Fruit fly (Drosophila melanogaster) whole organism, embryonic: ENCODE measurements around the gene CNMaR.

Experiments
- Ada2b ChIP-seq: fragments of 200-800 bp; sonication (Bioruptor generic); IDR thresholded peaks from 2 replicates; pipeline ENCODE4 v1.3.6; 2022; ENCODE audit warnings: missing biosample characterization, missing genetic modification characterization
- BEAF-32 ChIP-seq: fragments of 200-800 bp; sonication (Bioruptor generic); optimal IDR thresholded peaks from 3 replicates; lab custom pipeline; 2017; ENCODE audit warnings: missing biosample characterization, missing genetic modification characterization, mild to moderate bottlenecking, moderate library complexity, missing genetic modification reagents
- CG10543 ChIP-seq: fragments of 200-800 bp; sonication (Bioruptor generic); optimal IDR thresholded peaks from 3 replicates; lab custom pipeline; 2017; ENCODE audit warnings: missing biosample characterization, mild to moderate bottlenecking, missing genetic modification characterization, moderate library complexity
- CG13296 ChIP-seq: fragments of 200-800 bp; sonication (Bioruptor generic); optimal IDR thresholded peaks from 3 replicates; lab custom pipeline; 2018; ENCODE audit warnings: missing biosample characterization, mild to moderate bottlenecking, missing genetic modification characterization
- CG15479 ChIP-seq: fragments of 200-800 bp; sonication (Bioruptor generic); optimal IDR thresholded peaks from 3 replicates; lab custom pipeline; 2019; ENCODE audit warnings: missing biosample characterization, mild to moderate bottlenecking, missing genetic modification characterization, moderate library complexity
- CG1603 ChIP-seq: fragments of 200-800 bp; sonication (Bioruptor generic); optimal IDR thresholded peaks from 2 replicates; lab custom pipeline; 2019; ENCODE audit warnings: missing biosample characterization, mild to moderate bottlenecking, missing genetic modification characterization, moderate library complexity
- CG17359 ChIP-seq: fragments of 200-800 bp; sonication (Bioruptor generic); optimal IDR thresholded peaks from 3 replicates; lab custom pipeline; 2018; ENCODE audit warnings: missing biosample characterization, mild to moderate bottlenecking, missing genetic modification characterization, moderate library complexity
- CG17361 ChIP-seq: fragments of 200-800 bp; sonication (Bioruptor generic); IDR thresholded peaks from 3 replicates; pipeline ENCODE4 v1.3.6; 2022; ENCODE audit warnings: missing biosample characterization, missing genetic modification characterization
- CG1792 ChIP-seq: fragments of 200-800 bp; sonication (Bioruptor generic); optimal IDR thresholded peaks from 2 replicates; lab custom pipeline; 2016; ENCODE audit warnings: missing biosample characterization, missing genetic modification characterization
- CG2129 ChIP-seq: fragments of 200-800 bp; sonication (Bioruptor generic); IDR thresholded peaks from 2 replicates; pipeline ENCODE4 v1.3.6; 2022; ENCODE audit warnings: missing biosample characterization, missing genetic modification characterization; ENCODE audit not compliant: partially characterized antibody
- CG30431 ChIP-seq: fragments of 200-800 bp; sonication (Bioruptor generic); optimal IDR thresholded peaks from 2 replicates; lab custom pipeline; 2017; ENCODE audit warnings: missing biosample characterization, missing genetic modification characterization
- CG42726 ChIP-seq: fragments of 200-800 bp; sonication (Bioruptor generic); IDR thresholded peaks from 2 replicates; pipeline ENCODE4 v1.3.6; 2022; ENCODE audit warnings: missing biosample characterization, missing genetic modification characterization; ENCODE audit not compliant: partially characterized antibody
- CG4617 ChIP-seq: fragments of 200-800 bp; sonication (Bioruptor generic); optimal IDR thresholded peaks from 3 replicates; lab custom pipeline; 2016; ENCODE audit warnings: missing biosample characterization, missing genetic modification characterization, borderline replicate concordance
- CG4854 ChIP-seq: fragments of 200-800 bp; sonication (Bioruptor generic); optimal IDR thresholded peaks from 2 replicates; lab custom pipeline; 2016; ENCODE audit warnings: missing biosample characterization, missing genetic modification characterization, inconsistent platforms
- CG5180 ChIP-seq: fragments of 200-800 bp; sonication (Bioruptor generic); optimal IDR thresholded peaks from 3 replicates; lab custom pipeline; 2017; ENCODE audit warnings: missing biosample characterization, missing genetic modification characterization, mild to moderate bottlenecking, moderate library complexity, missing genetic modification reagents
- CG6272 ChIP-seq: fragments of 200-800 bp; sonication (Bioruptor generic); IDR thresholded peaks from 2 replicates; pipeline ENCODE4 v1.3.6; 2022; ENCODE audit warnings: missing biosample characterization, missing genetic modification characterization
- CG6689 ChIP-seq: fragments of 200-800 bp; sonication (Bioruptor generic); IDR thresholded peaks from 2 replicates; pipeline ENCODE4 v1.3.6; 2022; ENCODE audit warnings: missing biosample characterization, missing genetic modification characterization
- CG8281 ChIP-seq: fragments of 200-800 bp; sonication (Bioruptor generic); optimal IDR thresholded peaks from 2 replicates; lab custom pipeline; 2018; ENCODE audit warnings: missing biosample characterization, mild to moderate bottlenecking, missing genetic modification characterization, moderate library complexity
- CG8478 ChIP-seq: fragments of >200 bp; optimal IDR thresholded peaks from 2 replicates; lab custom pipeline; 2018
- CTCF ChIP-seq: fragments of 200-800 bp; sonication (Bioruptor generic); optimal IDR thresholded peaks from 2 replicates; lab custom pipeline; 2017; ENCODE audit warnings: missing biosample characterization, mild to moderate bottlenecking, missing genetic modification characterization, moderate library complexity
- CkIIα-i1 ChIP-seq: fragments of 200-800 bp; sonication (Bioruptor generic); IDR thresholded peaks from 2 replicates; pipeline ENCODE4 v1.3.6; 2022; ENCODE audit warnings: missing biosample characterization, missing genetic modification characterization
- Doc2 ChIP-seq: fragments of 200-800 bp; sonication (Bioruptor generic); IDR thresholded peaks from 2 replicates; pipeline ENCODE4 v1.3.6; 2022; ENCODE audit warnings: missing biosample characterization, missing genetic modification characterization
- Hr39 ChIP-seq: fragments of >200 bp; optimal IDR thresholded peaks from 2 replicates; lab custom pipeline; 2017
- Hr51 ChIP-seq, 2 experiments: fragments of 200-800 bp; sonication (Bioruptor generic); optimal IDR thresholded peaks; 2 replicates in 1 of 2; 3 replicates in 1 of 2; lab custom pipeline; 2016 to 2018; ENCODE audit warnings: missing biosample characterization in 2 of 2, missing genetic modification characterization in 2 of 2, mild to moderate bottlenecking in 1 of 2, moderate library complexity in 1 of 2
- Lhr ChIP-seq: fragments of 200-800 bp; sonication (Bioruptor generic); optimal IDR thresholded peaks from 3 replicates; lab custom pipeline; 2017; ENCODE audit warnings: mild to moderate bottlenecking, missing biosample characterization, missing genetic modification reagents, missing genetic modification characterization
- Myb ChIP-seq: fragments of 200-800 bp; sonication (Bioruptor generic); optimal IDR thresholded peaks from 2 replicates; lab custom pipeline; 2016; ENCODE audit warnings: missing biosample characterization, missing genetic modification characterization
- NfI ChIP-seq: fragments of 200-800 bp; sonication (Bioruptor generic); optimal IDR thresholded peaks from 3 replicates; lab custom pipeline; 2018; ENCODE audit warnings: missing biosample characterization, mild to moderate bottlenecking, missing genetic modification characterization, moderate library complexity
- Oli ChIP-seq: fragments of 200-800 bp; sonication (Bioruptor generic); optimal IDR thresholded peaks from 2 replicates; lab custom pipeline; 2018; ENCODE audit warnings: missing biosample characterization, mild to moderate bottlenecking, missing genetic modification characterization, moderate library complexity
- Tbp ChIP-seq: fragments of >200 bp; optimal IDR thresholded peaks from 2 replicates; lab custom pipeline; 2018; ENCODE audit warnings: missing biosample characterization, missing genetic modification characterization
- Trl ChIP-seq, 3 experiments: fragments of >200 bp in 2 of 3; fragments of 200-800 bp in 1 of 3; sonication (Bioruptor generic) in 1 of 3; optimal IDR thresholded peaks; 2 replicates in 1 of 3; 3 replicates in 2 of 3; lab custom pipeline; 2016 to 2017; ENCODE audit warnings: missing biosample characterization in 1 of 3, missing genetic modification characterization in 1 of 3
- YL-1 ChIP-seq: fragments of 200-800 bp; sonication (Bioruptor generic); optimal IDR thresholded peaks from 3 replicates; lab custom pipeline; 2017; ENCODE audit warnings: missing biosample characterization, mild to moderate bottlenecking, missing genetic modification characterization
- aop ChIP-seq: fragments of 200-800 bp; sonication (Bioruptor generic); IDR thresholded peaks from 2 replicates; pipeline ENCODE4 v1.3.6; 2022; ENCODE audit warnings: missing biosample characterization, missing genetic modification characterization
- chinmo ChIP-seq: fragments of 200-800 bp; sonication (Bioruptor generic); IDR thresholded peaks from 4 replicates; pipeline ENCODE4 v1.3.6; 2022; ENCODE audit warnings: missing biosample characterization, missing genetic modification characterization; ENCODE audit not compliant: partially characterized antibody
- dm ChIP-seq: fragments of 200-800 bp; sonication (Bioruptor generic); optimal IDR thresholded peaks from 3 replicates; lab custom pipeline; 2016; ENCODE audit warnings: missing biosample characterization, missing genetic modification characterization
- dysf ChIP-seq: fragments of 200-800 bp; sonication (Bioruptor generic); IDR thresholded peaks from 3 replicates; pipeline ENCODE4 v1.3.6; 2022; ENCODE audit warnings: missing biosample characterization, missing genetic modification characterization
- eve ChIP-seq, 2 experiments: fragments of >200 bp; optimal IDR thresholded peaks; 2 replicates each; lab custom pipeline; 2017; ENCODE audit warnings: missing biosample characterization in 2 of 2, missing genetic modification characterization in 2 of 2
- gem ChIP-seq: fragments of 200-800 bp; sonication (Bioruptor generic); optimal IDR thresholded peaks from 2 replicates; lab custom pipeline; 2019; ENCODE audit warnings: missing biosample characterization, mild to moderate bottlenecking, missing genetic modification characterization, moderate library complexity
- ham ChIP-seq: fragments of 200-800 bp; sonication (Bioruptor generic); IDR thresholded peaks from 2 replicates; pipeline ENCODE4 v1.3.6; 2022; ENCODE audit warnings: missing biosample characterization, missing genetic modification characterization
- hbn ChIP-seq: fragments of 200-800 bp; sonication (Bioruptor generic); IDR thresholded peaks from 2 replicates; pipeline ENCODE4 v1.3.6; 2022; ENCODE audit warnings: missing biosample characterization, missing genetic modification characterization; ENCODE audit not compliant: partially characterized antibody
- lab ChIP-seq: fragments of 200-800 bp; sonication (Bioruptor generic); optimal IDR thresholded peaks from 3 replicates; lab custom pipeline; 2017; ENCODE audit warnings: missing biosample characterization, missing genetic modification characterization, mild to moderate bottlenecking, moderate library complexity, missing genetic modification reagents
- lbe ChIP-seq: fragments of 200-800 bp; sonication (Bioruptor generic); optimal IDR thresholded peaks from 2 replicates; lab custom pipeline; 2016; ENCODE audit warnings: missing biosample characterization, mild to moderate bottlenecking, missing genetic modification characterization
- nerfin-2 ChIP-seq: fragments of 200-800 bp; sonication (Bioruptor generic); IDR thresholded peaks from 2 replicates; pipeline ENCODE4 v1.3.6; 2022; ENCODE audit warnings: missing biosample characterization, missing genetic modification characterization; ENCODE audit not compliant: partially characterized antibody
- ssp ChIP-seq: fragments of 200-800 bp; sonication (Bioruptor generic); IDR thresholded peaks from 2 replicates; pipeline ENCODE4 v1.3.6; 2022; ENCODE audit warnings: missing biosample characterization, missing genetic modification characterization
- stc ChIP-seq: fragments of 200-800 bp; sonication (Bioruptor generic); IDR thresholded peaks from 2 replicates; pipeline ENCODE4 v1.3.6; 2022; ENCODE audit warnings: missing biosample characterization, missing genetic modification characterization
- tx ChIP-seq: fragments of 200-800 bp; sonication (Bioruptor generic); optimal IDR thresholded peaks from 2 replicates; lab custom pipeline; 2016; ENCODE audit warnings: missing biosample characterization, missing genetic modification characterization

The CNMaR gene

dm6 chr3L:9624014-9624413 lies 19.9 kb upstream of the CNMaR start, which contains the start of gene CG3335 (continued):
- no peak for TF ChIP-seq Ada2b
- TF ChIP-seq gem (tag; lab: Kevin White, UChicago), result no peak
- TF ChIP-seq dysf, result no peak
- TF ChIP-seq CG13296 (GFP tag; lab: Kevin White, UChicago), result no peak
- peak; percentile 76 for TF ChIP-seq BEAF-32 (GFP tag; lab: Kevin White, UChicago)
- no peak for TF ChIP-seq ssp (GFP tag; lab: Robert Waterston, UW)
- TF ChIP-seq CG8478 (lab: Kevin White, UChicago), result no peak
- no peak for TF ChIP-seq CG17359 (tag; lab: Kevin White, UChicago)
- peak; percentile 69 for TF ChIP-seq YL-1 (GFP tag; lab: Kevin White, UChicago)
- TF ChIP-seq CG2129, result peak; percentile 46; the same call in 1 of the 2 replicates
- TF ChIP-seq CG1792 (GFP tag; lab: Kevin White, UChicago), result no peak
- TF ChIP-seq CG15479 (GFP tag; lab: Kevin White, UChicago), result no peak
- no peak for TF ChIP-seq CG6272
- TF ChIP-seq CG42726 (GFP tag; lab: Robert Waterston, UW), result no peak
- TF ChIP-seq Oli (tag; lab: Kevin White, UChicago), result no peak
- TF ChIP-seq hbn (GFP tag; lab: Robert Waterston, UW), result peak; percentile 78
- TF ChIP-seq lab (GFP tag; lab: Kevin White, UChicago), result no peak
- peak; percentile 38 for TF ChIP-seq Myb (GFP tag; lab: Kevin White, UChicago)
- TF ChIP-seq stc (GFP tag; lab: Robert Waterston, UW), result no peak
- no peak for TF ChIP-seq CkIIα-i1 (GFP tag; lab: Robert Waterston, UW)
- peak; percentile 24 for TF ChIP-seq CG4617 (GFP tag; lab: Kevin White, UChicago)
- TF ChIP-seq Doc2 (GFP tag; lab: Robert Waterston, UW), result no peak

dm6 chr3L:9628376-9628775 lies 15.5 kb upstream of the CNMaR start, which contains the start of gene Cyp40:
TSS of gene Cyp40 (plus strand) at chr3L:9628676.
- TF ChIP-seq CG6689 (GFP tag; lab: Robert Waterston, UW) (no peak), CG30431 (GFP tag; lab: Kevin White, UChicago) (no peak), aop (GFP tag; lab: Robert Waterston, UW) (no peak), CG1603 (tag; lab: Kevin White, UChicago) (no peak), Lhr (GFP tag; lab: Kevin White, UChicago) (no peak)

- TF ChIP-seq tx (no peak), Tbp (no peak), CG8281 (tag; lab: Kevin White, UChicago) (no peak), dm (GFP tag; lab: Kevin White, UChicago) (no peak), NfI (GFP tag; lab: Kevin White, UChicago) (no peak), eve (GFP tag; optimal IDR thresholded peaks at IDR 0.05; lab: Kevin White, UChicago) (no peak), CG17361 (no peak), nerfin-2 (no peak), ham (GFP tag; lab: Robert Waterston, UW) (no peak), lbe (GFP tag; lab: Kevin White, UChicago) (no peak), Hr51 (GFP tag; optimal IDR thresholded peaks at IDR 0.05; lab: Kevin White, UChicago) (no peak), CG5180 (GFP tag; lab: Kevin White, UChicago) (no peak), CkIIα-i1 (GFP tag; lab: Robert Waterston, UW) (no peak), CTCF (GFP tag; lab: Kevin White, UChicago) (no peak), chinmo (no peak), Hr39 (no peak), CG10543 (GFP tag; lab: Kevin White, UChicago) (no peak), Trl (optimal IDR thresholded peaks at IDR 0.05; lab: Kevin White, UChicago) (no peak), Trl (GFP tag; optimal IDR thresholded peaks at IDR 0.05; lab: Kevin White, UChicago) (no peak), CG4854 (no peak)
Measured at dm6 chr3L:9629093-9629492, 14.8 kb upstream of the CNMaR start, which contains the start of gene Or67b. TSS of gene Or67b (minus strand) at chr3L:9629193.
